Worm (Caenorhabditis elegans) whole organism, L1 larva: Measurements from ENCODE around the gene hil-3.

Source experiments
- F16B12.6 ChIP-seq: fragments of 150-350 bp; optimal IDR thresholded peaks from 2 replicates; lab custom pipeline; 2014; ENCODE audit warnings: missing biosample characterization, missing genetic modification characterization
- ama-1 ChIP-seq: fragments of 150-350 bp; optimal IDR thresholded peaks from 2 replicates; lab custom pipeline; 2014
- blmp-1 ChIP-seq: fragments of 150-350 bp; optimal IDR thresholded peaks from 2 replicates; lab custom pipeline; 2014; ENCODE audit warnings: missing biosample characterization, missing genetic modification characterization
- dpl-1 ChIP-seq, 3 experiments: fragments of 150-350 bp in 2 of 3; sonication (generic microtip) in 1 of 3; optimal IDR thresholded peaks; 2 replicates each; lab custom pipeline; 2014 to 2017; ENCODE audit warnings: missing biosample characterization in 3 of 3, missing genetic modification characterization in 3 of 3, missing genetic modification reagents in 3 of 3
- lin-14 ChIP-seq: fragments of 200-800 bp; sonication (Bioruptor generic); optimal IDR thresholded peaks from 2 replicates; lab custom pipeline; 2018; ENCODE audit warnings: mild to moderate bottlenecking, missing genetic modification characterization, moderate library complexity, missing compliant biosample characterization
- lsy-2 ChIP-seq, 2 experiments: fragments of 150-350 bp; optimal IDR thresholded peaks; 2 replicates each; lab custom pipeline; 2014; ENCODE audit warnings: missing biosample characterization in 2 of 2, missing genetic modification characterization in 2 of 2
- mdl-1 ChIP-seq, 2 experiments: fragments of 150-350 bp; optimal IDR thresholded peaks; 2 replicates each; lab custom pipeline; 2014 to 2017; ENCODE audit warnings: missing biosample characterization in 2 of 2, missing genetic modification characterization in 2 of 2, inconsistent platforms in 1 of 2
- mep-1 ChIP-seq: fragments of 150-350 bp; optimal IDR thresholded peaks from 2 replicates; lab custom pipeline; 2014; ENCODE audit warnings: missing biosample characterization, missing genetic modification characterization
- nhr-76 ChIP-seq: sonication (generic microtip); optimal IDR thresholded peaks from 2 replicates; lab custom pipeline; 2017; ENCODE audit warnings: missing biosample characterization, missing genetic modification characterization
- pax-3 ChIP-seq: fragments of 200-800 bp; sonication (Bioruptor generic); optimal IDR thresholded peaks from 2 replicates; lab custom pipeline; 2018; ENCODE audit warnings: mild to moderate bottlenecking, missing genetic modification characterization, moderate library complexity, missing compliant biosample characterization
- unc-30 ChIP-seq: sonication (generic microtip); optimal IDR thresholded peaks from 2 replicates; lab custom pipeline; 2017; ENCODE audit warnings: missing biosample characterization, missing genetic modification characterization
- zag-1 ChIP-seq: fragments of 150-350 bp; optimal IDR thresholded peaks from 2 replicates; lab custom pipeline; 2014; ENCODE audit warnings: missing biosample characterization, missing genetic modification characterization
- ztf-11 ChIP-seq, 2 experiments: sonication (generic microtip); optimal IDR thresholded peaks; 2 replicates each; lab custom pipeline; 2016 to 2017; ENCODE audit warnings: missing genetic modification characterization in 2 of 2, missing biosample characterization in 1 of 2, missing compliant biosample characterization in 1 of 2

- TF ChIP-seq ztf-11 (tag; optimal IDR thresholded peaks at IDR 0.05; lab: Kevin White, UChicago) (peak in 1 of 2 experiments; percentile 91), ama-1 (lab: Kevin White, UChicago) (no peak), mdl-1 (tag; optimal IDR thresholded peaks at IDR 0.05; lab: Kevin White, UChicago) (no peak), lsy-2 (tag; optimal IDR thresholded peaks at IDR 0.05; lab: Kevin White, UChicago) (peak in 1 of 2 experiments; percentile 16), unc-30 (tag; lab: Kevin White, UChicago) (no peak), mep-1 (tag; lab: Kevin White, UChicago) (peak; percentile 23), dpl-1 (GFP tag; optimal IDR thresholded peaks at IDR 0.05; lab: Kevin White, UChicago) (no peak), F16B12.6 (tag; lab: Kevin White, UChicago) (no peak), zag-1 (tag; lab: Kevin White, UChicago) (no peak), lin-14 (GFP tag; lab: Kevin White, UChicago) (peak; percentile 67), nhr-76 (tag; lab: Kevin White, UChicago) (no peak), blmp-1 (tag; lab: Kevin White, UChicago) (no peak), pax-3 (no peak)
These were observed 1.8 kb upstream of the hil-3 start for ce11 chrX:8157132-8157531.
